Fruit fly (Drosophila melanogaster): ENCODE results near the gene CG8173.

CG8173 gene

dm6 chrX:17708843-17709242 lies 610 bp downstream of the CG8173 start:
- no peak for TF ChIP-seq usp (GFP tag; optimal IDR thresholded peaks at IDR 0.05)
- TF ChIP-seq CG8478 (optimal IDR thresholded peaks at IDR 0.05), result no peak
- no peak for TF ChIP-seq pan (optimal IDR thresholded peaks at IDR 0.05)
- TF ChIP-seq psq (optimal IDR thresholded peaks at IDR 0.05), result no peak
- TF ChIP-seq EcR (GFP tag; optimal IDR thresholded peaks at IDR 0.05), result no peak

dm6 chrX:17707691-17708090 lies 1.8 kb downstream of the CG8173 start:
- no peak for TF ChIP-seq psq (optimal IDR thresholded peaks at IDR 0.05)
- TF ChIP-seq usp (GFP tag; optimal IDR thresholded peaks at IDR 0.05), result no peak
- no peak for TF ChIP-seq pan (optimal IDR thresholded peaks at IDR 0.05)
- TF ChIP-seq CG8478 (optimal IDR thresholded peaks at IDR 0.05), result no peak
- no peak for TF ChIP-seq EcR (GFP tag; optimal IDR thresholded peaks at IDR 0.05)
- TF ChIP-seq Dll (optimal IDR thresholded peaks at IDR 0.05), result no peak

- TF ChIP-seq psq (optimal IDR thresholded peaks at IDR 0.05) (no peak), Dll (optimal IDR thresholded peaks at IDR 0.05) (no peak), EcR (GFP tag; optimal IDR thresholded peaks at IDR 0.05) (no peak), CG8478 (optimal IDR thresholded peaks at IDR 0.05) (no peak), pan (optimal IDR thresholded peaks at IDR 0.05) (no peak), usp (GFP tag; optimal IDR thresholded peaks at IDR 0.05) (no peak)
Observed at dm6 chrX:17702738-17703570, 6.5 kb downstream of the CG8173 start, which contains the start of the genes CG8188 and par-6. TSS of gene CG8188 (minus strand) at chrX:17703024. TSS of gene par-6 (plus strand) at chrX:17703352.

- TF ChIP-seq CG8478 (optimal IDR thresholded peaks at IDR 0.05), result no peak
- no peak for TF ChIP-seq pan (optimal IDR thresholded peaks at IDR 0.05)
- TF ChIP-seq Dll (optimal IDR thresholded peaks at IDR 0.05), result no peak
- TF ChIP-seq psq (optimal IDR thresholded peaks at IDR 0.05), result no peak
- no peak for TF ChIP-seq usp (GFP tag; optimal IDR thresholded peaks at IDR 0.05)
- no peak for TF ChIP-seq EcR (GFP tag; optimal IDR thresholded peaks at IDR 0.05)
Observed at dm6 chrX:17698864-17699504, 10.5 kb downstream of the CG8173 start.

- no peak for TF ChIP-seq psq (optimal IDR thresholded peaks at IDR 0.05)
- no peak for TF ChIP-seq CG8478 (optimal IDR thresholded peaks at IDR 0.05)
- TF ChIP-seq pan (optimal IDR thresholded peaks at IDR 0.05), result no peak
- TF ChIP-seq Dll (optimal IDR thresholded peaks at IDR 0.05), result no peak
Observed at dm6 chrX:17698436-17698835, 11.0 kb downstream of the CG8173 start, which contains the start of gene chas. TSS of gene chas (minus strand) at chrX:17698730.

- no peak for TF ChIP-seq EcR (GFP tag; optimal IDR thresholded peaks at IDR 0.05)
- no peak for TF ChIP-seq pan (optimal IDR thresholded peaks at IDR 0.05)
- TF ChIP-seq CG8478 (optimal IDR thresholded peaks at IDR 0.05), result no peak
- no peak for TF ChIP-seq usp (GFP tag; optimal IDR thresholded peaks at IDR 0.05)
- no peak for TF ChIP-seq Dll (optimal IDR thresholded peaks at IDR 0.05)
- no peak for TF ChIP-seq psq (optimal IDR thresholded peaks at IDR 0.05)
Observed at dm6 chrX:17697703-17698145, 11.7 kb downstream of the CG8173 start.

- no peak for TF ChIP-seq Dll (optimal IDR thresholded peaks at IDR 0.05)
- TF ChIP-seq psq (optimal IDR thresholded peaks at IDR 0.05), result no peak
- no peak for TF ChIP-seq usp (GFP tag; optimal IDR thresholded peaks at IDR 0.05)
- no peak for TF ChIP-seq pan (optimal IDR thresholded peaks at IDR 0.05)
- no peak for TF ChIP-seq EcR (GFP tag; optimal IDR thresholded peaks at IDR 0.05)
- no peak for TF ChIP-seq CG8478 (optimal IDR thresholded peaks at IDR 0.05)
Observed at dm6 chrX:17697266-17697665, 12.2 kb downstream of the CG8173 start.

- TF ChIP-seq pan (optimal IDR thresholded peaks at IDR 0.05), result no peak
- TF ChIP-seq CG8478 (optimal IDR thresholded peaks at IDR 0.05), result no peak
- no peak for TF ChIP-seq EcR (GFP tag; optimal IDR thresholded peaks at IDR 0.05)
- no peak for TF ChIP-seq psq (optimal IDR thresholded peaks at IDR 0.05)
- no peak for TF ChIP-seq Dll (optimal IDR thresholded peaks at IDR 0.05)
Observed at dm6 chrX:17696637-17697036, 12.8 kb downstream of the CG8173 start.

dm6 chrX:17695641-17696040 lies 13.8 kb downstream of the CG8173 start:
- no peak for TF ChIP-seq EcR (GFP tag; optimal IDR thresholded peaks at IDR 0.05)
- no peak for TF ChIP-seq pan (optimal IDR thresholded peaks at IDR 0.05)
- TF ChIP-seq Dll (optimal IDR thresholded peaks at IDR 0.05), result no peak
- TF ChIP-seq usp (GFP tag; optimal IDR thresholded peaks at IDR 0.05), result no peak
- no peak for TF ChIP-seq CG8478 (optimal IDR thresholded peaks at IDR 0.05)
- no peak for TF ChIP-seq psq (optimal IDR thresholded peaks at IDR 0.05)

- TF ChIP-seq EcR (GFP tag; optimal IDR thresholded peaks at IDR 0.05) (no peak), Dll (optimal IDR thresholded peaks at IDR 0.05) (no peak), usp (GFP tag; optimal IDR thresholded peaks at IDR 0.05) (no peak), pan (optimal IDR thresholded peaks at IDR 0.05) (no peak), psq (optimal IDR thresholded peaks at IDR 0.05) (no peak), CG8478 (optimal IDR thresholded peaks at IDR 0.05) (no peak)
Observed at dm6 chrX:17694873-17695446, 14.5 kb downstream of the CG8173 start.

dm6 chrX:17693981-17694872 lies 15.2 kb downstream of the CG8173 start:
- TF ChIP-seq EcR (GFP tag; optimal IDR thresholded peaks at IDR 0.05) (no peak), CG8478 (optimal IDR thresholded peaks at IDR 0.05) (no peak), pan (optimal IDR thresholded peaks at IDR 0.05) (no peak), psq (optimal IDR thresholded peaks at IDR 0.05) (no peak), Dll (optimal IDR thresholded peaks at IDR 0.05) (no peak), usp (GFP tag; optimal IDR thresholded peaks at IDR 0.05) (no peak)

Data from whole organism.